Fruit fly (Drosophila melanogaster) whole organism, embryonic: ENCODE results near the gene gce.

Experiments used
- CG11696 ChIP-seq: fragments of 200-800 bp; sonication (Bioruptor generic); IDR thresholded peaks from 2 replicates; pipeline ENCODE4 v1.3.6; 2022; ENCODE audit warnings: missing biosample characterization, missing genetic modification characterization
- bbx ChIP-seq: fragments of 200-800 bp; sonication (Bioruptor generic); IDR thresholded peaks from 2 replicates; pipeline ENCODE4 v1.3.6; 2022; ENCODE audit warnings: missing biosample characterization, missing genetic modification characterization; ENCODE audit not compliant: partially characterized antibody

DNA sequence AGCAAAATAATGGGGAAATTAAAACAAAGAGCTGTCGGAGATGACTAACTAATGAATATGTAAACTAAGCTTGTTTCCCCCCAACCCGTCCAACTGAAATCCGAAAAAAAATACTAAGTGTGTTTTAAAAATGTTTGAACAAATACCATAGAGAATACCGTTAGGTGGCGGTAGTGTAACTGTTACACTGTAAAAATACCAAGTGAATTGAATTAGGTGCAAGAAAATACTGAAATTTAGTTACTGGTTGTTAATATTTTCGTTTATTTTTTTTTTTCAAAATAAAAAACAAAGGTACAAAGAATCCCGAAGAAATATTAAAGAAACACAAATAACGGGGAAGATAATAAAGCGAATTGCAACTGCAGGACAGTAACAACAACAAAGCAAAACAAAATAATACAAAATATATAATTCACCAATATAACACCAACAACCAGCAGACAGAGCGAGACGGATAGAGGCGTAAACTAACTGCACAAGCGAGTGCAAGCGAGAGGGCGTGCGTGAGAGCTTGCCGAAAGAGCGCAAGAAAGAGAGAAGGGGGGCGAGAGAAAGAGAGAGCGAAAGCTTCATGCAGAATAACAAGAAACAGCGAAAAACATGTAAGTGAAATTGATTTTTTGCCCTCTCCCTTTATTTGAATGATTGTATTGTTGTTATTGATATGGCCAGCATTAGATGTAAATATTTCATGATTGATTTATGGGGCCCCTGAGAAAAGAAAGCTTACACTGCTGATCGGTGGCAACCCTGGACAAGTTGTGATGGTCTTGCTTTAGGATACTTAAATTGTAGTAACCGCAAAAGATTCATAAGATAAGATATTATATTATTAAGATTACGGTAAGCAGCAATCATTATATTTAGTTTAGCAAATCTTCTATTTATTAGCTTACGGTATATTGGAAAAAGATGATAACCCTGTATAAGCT is 8.7 kb downstream of the gce start:
- TF ChIP-seq bbx (GFP tag; lab: Robert Waterston, UW) (no peak), CG11696 (no peak)
